Worm (Caenorhabditis elegans) whole organism, L3 larva: ENCODE results near the gene dhs-20.

Source experiments
- ama-1 ChIP-seq: fragments of 150-350 bp; optimal IDR thresholded peaks from 2 replicates; lab custom pipeline; 2018
- ceh-28 ChIP-seq: fragments of 150-350 bp; optimal IDR thresholded peaks from 2 replicates; lab custom pipeline; 2014; ENCODE audit warnings: missing biosample characterization, missing genetic modification reagents, missing genetic modification characterization
- ceh-82 ChIP-seq: fragments of 150-350 bp; optimal IDR thresholded peaks from 2 replicates; lab custom pipeline; 2014; ENCODE audit warnings: missing biosample characterization, missing genetic modification characterization
- elt-3 ChIP-seq, 3 experiments: fragments of 150-350 bp in 1 of 3; sonication (generic microtip) in 2 of 3; optimal IDR thresholded peaks; 2 replicates in 2 of 3; 4 replicates in 1 of 3; lab custom pipeline; 2014 to 2017; ENCODE audit warnings: missing biosample characterization in 3 of 3, missing genetic modification characterization in 3 of 3
- lin-15B ChIP-seq: fragments of 150-350 bp; optimal IDR thresholded peaks from 2 replicates; lab custom pipeline; 2014; ENCODE audit warnings: missing biosample characterization, missing genetic modification characterization
- mdl-1 ChIP-seq: fragments of 150-350 bp; optimal IDR thresholded peaks from 2 replicates; lab custom pipeline; 2014; ENCODE audit warnings: missing biosample characterization, missing genetic modification characterization
- mml-1 ChIP-seq: fragments of 150-350 bp; sonication (generic microtip); optimal IDR thresholded peaks from 3 replicates; lab custom pipeline; 2014; ENCODE audit warnings: missing biosample characterization, missing genetic modification characterization
- nfya-1 ChIP-seq: sonication (generic microtip); optimal IDR thresholded peaks from 2 replicates; lab custom pipeline; 2017; ENCODE audit warnings: missing genetic modification characterization, mild to moderate bottlenecking, missing compliant biosample characterization, antibody characterized with exemption, moderate library complexity; ENCODE audit not compliant: insufficient read depth
- pha-4 ChIP-seq: fragments of 150-350 bp; optimal IDR thresholded peaks from 2 replicates; lab custom pipeline; 2014; ENCODE audit warnings: missing biosample characterization, missing genetic modification reagents, missing genetic modification characterization
- tbx-2 ChIP-seq: sonication (generic microtip); optimal IDR thresholded peaks from 2 replicates; lab custom pipeline; 2016; ENCODE audit warnings: mild to moderate bottlenecking, missing genetic modification characterization, missing compliant biosample characterization
- unc-62 ChIP-seq: fragments of 150-350 bp; sonication (generic microtip); optimal IDR thresholded peaks from 4 replicates; lab custom pipeline; 2014; ENCODE audit warnings: missing biosample characterization, missing genetic modification reagents, missing genetic modification characterization

- TF ChIP-seq ceh-28, result no peak
- no peak for TF ChIP-seq tbx-2
- TF ChIP-seq ceh-82 (tag; lab: Kevin White, UChicago), result no peak
- no peak for TF ChIP-seq pha-4 (tag; lab: Kevin White, UChicago)
- TF ChIP-seq mml-1 (tag; lab: Kevin White, UChicago), result no peak
- TF ChIP-seq nfya-1, result peak; percentile 44
- no peak for TF ChIP-seq mdl-1 (tag; lab: Kevin White, UChicago)
- no peak for TF ChIP-seq elt-3 (tag; optimal IDR thresholded peaks at IDR 0.05; lab: Kevin White, UChicago)
- no peak for TF ChIP-seq unc-62
- TF ChIP-seq lin-15B, result no peak
- TF ChIP-seq ama-1 (lab: Kevin White, UChicago), result no peak
Observed at ce11 chrV:11650720-11651119, 46.4 kb upstream of the dhs-20 start, which contains the start of gene zip-10.
